Fruit fly (Drosophila melanogaster) whole organism, prepupa: ENCODE results near the gene CG12096.
"Not testable (repeated sequence)": the region's sequence is repeated elsewhere in the genome, so short reads cannot be mapped to it uniquely, and the experiment has no call there.

Experiments used
- CG9139 ChIP-seq: fragments of 200-800 bp; sonication (Bioruptor generic); optimal IDR thresholded peaks from 3 replicates; lab custom pipeline; 2017; ENCODE audit warnings: missing biosample characterization, mild to moderate bottlenecking, missing genetic modification characterization
- Hr38 ChIP-seq: sonication (Bioruptor generic); optimal IDR thresholded peaks from 2 replicates; lab custom pipeline; 2016; ENCODE audit warnings: missing biosample characterization, missing genetic modification characterization

- TF ChIP-seq Hr38, CG9139 (GFP tag; lab: Kevin White, UChicago): not testable (repeated sequence)
These were observed 18.3 kb downstream of the CG12096 start, which contains the start of gene CG32640 for dm6 chrX:13177720-13178119.
